Worm (Caenorhabditis elegans) whole organism, early embryonic: ENCODE results near the gene F13A2.5.

Experiments
- B0310.2 ChIP-seq: sonication (generic microtip); optimal IDR thresholded peaks from 2 replicates; lab custom pipeline; 2016; ENCODE audit warnings: mild to moderate bottlenecking, missing genetic modification characterization, missing compliant biosample characterization
- F13C5.2 ChIP-seq: sonication (generic microtip); optimal IDR thresholded peaks from 2 replicates; lab custom pipeline; 2017; ENCODE audit warnings: mild to moderate bottlenecking, missing genetic modification characterization, inconsistent platforms, missing compliant biosample characterization
- aly-1 ChIP-seq: sonication (generic microtip); optimal IDR thresholded peaks from 2 replicates; lab custom pipeline; 2016; ENCODE audit warnings: missing genetic modification characterization, missing compliant biosample characterization
- ama-1 ChIP-seq: fragments of 150-350 bp; optimal IDR thresholded peaks from 2 replicates; lab custom pipeline; 2014
- ceh-13 ChIP-seq: fragments of 200-800 bp; sonication (Bioruptor generic); optimal IDR thresholded peaks from 2 replicates; lab custom pipeline; 2018; ENCODE audit warnings: mild to moderate bottlenecking, missing genetic modification characterization, missing compliant biosample characterization
- ceh-36 ChIP-seq: sonication (generic microtip); optimal IDR thresholded peaks from 2 replicates; lab custom pipeline; 2016; ENCODE audit warnings: missing genetic modification characterization, inconsistent platforms, missing compliant biosample characterization
- ets-7 ChIP-seq: sonication (generic microtip); optimal IDR thresholded peaks from 2 replicates; lab custom pipeline; 2016; ENCODE audit warnings: missing genotype, missing genetic modification characterization, missing compliant biosample characterization
- flt-1 ChIP-seq: fragments of 200-800 bp; sonication (Bioruptor generic); IDR thresholded peaks from 2 replicates; pipeline ENCODE4 v1.3.6; 2022; ENCODE audit warnings: missing genetic modification characterization, missing compliant biosample characterization
- hmbx-1 ChIP-seq: sonication (generic microtip); optimal IDR thresholded peaks from 2 replicates; lab custom pipeline; 2016; ENCODE audit warnings: mild to moderate bottlenecking, missing genetic modification characterization, missing compliant biosample characterization
- hmg-4 ChIP-seq: fragments of 200-800 bp; sonication (Bioruptor generic); optimal IDR thresholded peaks from 2 replicates; lab custom pipeline; 2018; ENCODE audit warnings: mild to moderate bottlenecking, missing genetic modification characterization, missing compliant biosample characterization
- hnd-1 ChIP-seq: sonication (generic microtip); optimal IDR thresholded peaks from 2 replicates; lab custom pipeline; 2016; ENCODE audit warnings: missing genetic modification characterization, missing compliant biosample characterization
- pes-1 ChIP-seq: fragments of 200-800 bp; sonication (Bioruptor generic); IDR thresholded peaks from 2 replicates; pipeline ENCODE4 v1.3.6; 2022; ENCODE audit warnings: missing genetic modification reagents, missing genetic modification characterization, missing compliant biosample characterization
- scrt-1 ChIP-seq: fragments of 200-800 bp; sonication (Bioruptor generic); IDR thresholded peaks from 2 replicates; pipeline ENCODE4 v1.3.6; 2022; ENCODE audit warnings: missing genetic modification characterization, missing compliant biosample characterization
- sea-1 ChIP-seq: fragments of 200-800 bp; sonication (Bioruptor generic); conservative IDR thresholded peaks from 2 replicates; pipeline ENCODE4 v1.3.6; 2022; ENCODE audit warnings: missing genetic modification characterization, missing compliant biosample characterization
- tbx-11 ChIP-seq: fragments of 200-800 bp; sonication (Bioruptor generic); IDR thresholded peaks from 2 replicates; pipeline ENCODE4 v1.3.6; 2022; ENCODE audit warnings: missing genetic modification characterization, missing compliant biosample characterization
- tbx-37 ChIP-seq: fragments of 200-800 bp; sonication (Bioruptor generic); conservative IDR thresholded peaks from 2 replicates; pipeline ENCODE4 v1.3.6; 2022; ENCODE audit warnings: missing genetic modification reagents, missing genetic modification characterization, missing compliant biosample characterization
- tra-4 ChIP-seq: sonication (generic microtip); optimal IDR thresholded peaks from 2 replicates; lab custom pipeline; 2017; ENCODE audit warnings: missing genetic modification characterization, missing compliant biosample characterization

F13A2.5 gene

DNA sequence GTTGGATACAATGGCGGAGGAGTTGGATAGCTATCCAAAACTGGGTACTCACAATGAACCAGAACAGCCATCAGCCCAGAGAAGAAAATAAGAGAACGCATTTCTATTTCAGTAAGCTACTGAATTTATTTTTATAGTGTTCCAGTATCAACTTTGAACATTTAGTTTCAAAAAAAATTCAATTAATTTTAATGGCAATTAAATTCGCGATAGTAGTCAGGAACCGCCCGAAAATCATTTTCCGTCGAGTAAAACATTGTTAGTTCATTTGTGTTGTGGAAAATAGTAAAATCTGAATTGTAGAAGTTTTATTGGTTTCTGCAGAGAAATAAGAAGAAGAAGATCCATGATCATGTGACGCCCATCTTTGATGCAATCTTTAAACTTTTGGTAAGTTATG lies 16.4 kb upstream of the F13A2.5 start, which contains the start of gene Y47D7A.6:
Gene Y47D7A.6 (minus strand): TSS at position 101 of the 400 bp plus-strand sequence.
- no peak for TF ChIP-seq aly-1 (tag; lab: Kevin White, UChicago)
- no peak for TF ChIP-seq ama-1
- TF ChIP-seq ets-7 (tag; lab: Kevin White, UChicago) = no peak
- TF ChIP-seq hmbx-1 (tag; lab: Kevin White, UChicago) = no peak
- no peak for TF ChIP-seq F13C5.2 (tag; lab: Kevin White, UChicago)
- no peak for TF ChIP-seq flt-1
- no peak for TF ChIP-seq hnd-1 (tag; lab: Kevin White, UChicago)
- TF ChIP-seq hmg-4 (GFP tag; lab: Kevin White, UChicago) = no peak
- TF ChIP-seq pes-1 = no peak

DNA sequence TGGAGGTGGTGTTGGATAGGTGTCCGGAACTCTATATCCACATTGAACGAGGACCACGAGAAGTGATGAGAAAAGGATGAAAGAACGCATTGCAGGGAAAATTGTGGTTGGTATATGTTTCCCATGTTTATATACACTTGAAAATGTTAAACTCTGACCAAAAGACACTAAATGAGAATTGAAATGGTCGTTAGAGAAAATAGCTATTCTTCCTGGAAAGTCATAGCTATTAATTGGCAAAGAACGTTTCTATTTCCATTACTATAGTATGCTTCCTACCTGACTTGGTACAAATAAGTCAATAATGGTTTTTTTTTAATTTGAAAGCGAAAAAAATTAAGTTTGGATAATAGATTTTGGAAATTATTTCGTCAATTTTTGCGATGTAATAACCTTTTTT lies 14.9 kb upstream of the F13A2.5 start, which contains the start of gene Y47D7A.18:
Gene Y47D7A.18 (minus strand): TSS at position 101 of the 400 bp plus-strand sequence.
- TF ChIP-seq tbx-11 (GFP tag; lab: Robert Waterston, UW) (no peak), tra-4 (tag; lab: Kevin White, UChicago) (no peak), aly-1 (tag; lab: Kevin White, UChicago) (no peak), sea-1 (GFP tag; lab: Robert Waterston, UW) (no peak), B0310.2 (tag; lab: Kevin White, UChicago) (no peak)

DNA sequence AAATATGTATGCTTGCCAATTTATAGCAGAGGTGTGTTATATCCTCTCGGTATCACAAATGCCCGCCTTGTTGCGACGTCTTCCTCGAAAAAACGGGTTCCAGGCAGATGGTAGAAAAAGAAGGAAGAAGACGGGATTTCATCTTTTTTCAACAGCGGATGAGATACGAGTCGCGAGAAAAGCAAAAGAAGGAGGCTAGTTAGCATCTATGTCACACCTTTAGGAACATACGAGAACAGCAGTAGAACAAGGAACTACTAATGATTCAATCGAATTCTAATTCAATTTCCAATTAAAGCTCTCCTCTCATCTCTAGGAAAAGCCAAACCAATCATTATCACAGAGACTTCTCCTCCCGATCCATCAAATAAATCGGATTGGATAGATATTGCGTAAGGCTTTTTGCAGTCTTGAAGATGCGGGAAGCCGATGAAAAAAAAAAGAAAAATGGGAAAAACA lies 12.9 kb upstream of the F13A2.5 start, which contains the start of gene grl-5:
Gene grl-5 (minus strand): TSS at position 51 of the 459 bp plus-strand sequence.
- TF ChIP-seq ceh-36 (tag; lab: Kevin White, UChicago) = no peak
- TF ChIP-seq hmg-4 (GFP tag; lab: Kevin White, UChicago) = no peak
- TF ChIP-seq flt-1 = no peak
- TF ChIP-seq hmbx-1 (tag; lab: Kevin White, UChicago) = no peak
- TF ChIP-seq tra-4 (tag; lab: Kevin White, UChicago) = no peak
- TF ChIP-seq ets-7 (tag; lab: Kevin White, UChicago) = no peak
- no peak for TF ChIP-seq scrt-1 (GFP tag; lab: Robert Waterston, UW)
- no peak for TF ChIP-seq hnd-1 (tag; lab: Kevin White, UChicago)
- TF ChIP-seq tbx-11 (GFP tag; lab: Robert Waterston, UW) = no peak
- TF ChIP-seq ceh-13 (GFP tag; lab: Kevin White, UChicago) = no peak
- no peak for TF ChIP-seq aly-1 (tag; lab: Kevin White, UChicago)
- no peak for TF ChIP-seq sea-1 (GFP tag; lab: Robert Waterston, UW)
- no peak for TF ChIP-seq B0310.2 (tag; lab: Kevin White, UChicago)
- TF ChIP-seq tbx-37 (GFP tag; lab: Robert Waterston, UW) = no peak

DNA sequence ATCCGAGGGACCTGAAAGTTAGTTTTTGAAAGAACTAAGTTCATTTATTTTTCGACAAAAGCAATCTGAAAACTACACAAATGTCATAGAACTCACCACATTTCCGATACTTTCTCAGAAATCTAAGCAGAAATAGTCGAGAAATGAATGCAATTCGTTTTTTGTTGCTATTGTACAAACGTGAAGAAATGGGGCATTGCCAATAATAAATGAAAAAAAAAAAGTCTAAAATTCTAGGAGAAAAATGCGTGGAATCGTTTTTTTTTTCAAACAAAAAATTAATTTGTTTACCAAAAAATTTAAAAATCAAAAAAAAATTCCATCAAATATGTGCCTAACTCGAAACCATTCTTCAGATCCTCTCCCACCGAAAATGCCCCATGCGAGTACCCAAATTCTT lies 9.9 kb upstream of the F13A2.5 start, which contains the start of gene Y47D7A.17:
Gene Y47D7A.17 (minus strand): TSS at position 101 of the 400 bp plus-strand sequence.
- TF ChIP-seq scrt-1 (GFP tag; lab: Robert Waterston, UW) = no peak
- TF ChIP-seq hmbx-1 (tag; lab: Kevin White, UChicago) = no peak
- no peak for TF ChIP-seq ceh-13 (GFP tag; lab: Kevin White, UChicago)
- TF ChIP-seq pes-1 = no peak
- TF ChIP-seq hnd-1 (tag; lab: Kevin White, UChicago) = no peak
- TF ChIP-seq tra-4 (tag; lab: Kevin White, UChicago) = no peak
- no peak for TF ChIP-seq hmg-4 (GFP tag; lab: Kevin White, UChicago)
- TF ChIP-seq B0310.2 (tag; lab: Kevin White, UChicago) = no peak
- no peak for TF ChIP-seq ets-7 (tag; lab: Kevin White, UChicago)
- TF ChIP-seq aly-1 (tag; lab: Kevin White, UChicago) = no peak
- no peak for TF ChIP-seq tbx-37 (GFP tag; lab: Robert Waterston, UW)
- TF ChIP-seq ceh-36 (tag; lab: Kevin White, UChicago) = no peak
- no peak for TF ChIP-seq tbx-11 (GFP tag; lab: Robert Waterston, UW)
- TF ChIP-seq ama-1 = no peak
- TF ChIP-seq F13C5.2 (tag; lab: Kevin White, UChicago) = no peak
- no peak for TF ChIP-seq flt-1

DNA sequence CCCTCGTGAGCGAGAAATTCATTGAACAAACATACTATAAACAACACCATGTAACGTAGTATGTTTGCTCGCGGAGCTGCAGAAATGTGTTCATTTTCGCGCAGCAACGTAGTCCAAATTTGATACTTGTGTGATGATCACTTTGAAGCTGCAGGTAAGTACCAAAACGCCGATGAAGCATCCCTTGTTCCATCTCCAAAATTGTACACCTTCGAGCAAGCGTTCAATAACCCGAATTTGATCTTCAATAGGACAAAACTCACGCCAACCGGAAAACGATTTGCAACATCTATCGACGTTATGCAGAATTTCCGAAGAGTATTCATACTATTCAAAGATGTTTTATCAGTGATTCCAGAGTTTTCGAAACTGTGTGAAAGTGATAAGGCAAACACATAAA lies 8.9 kb upstream of the F13A2.5 start, which contains the start of gene Y47D7A.3:
Gene Y47D7A.3 (plus strand): TSS at position 301 of the 400 bp plus-strand sequence.
- no peak for TF ChIP-seq tra-4 (tag; lab: Kevin White, UChicago)

DNA sequence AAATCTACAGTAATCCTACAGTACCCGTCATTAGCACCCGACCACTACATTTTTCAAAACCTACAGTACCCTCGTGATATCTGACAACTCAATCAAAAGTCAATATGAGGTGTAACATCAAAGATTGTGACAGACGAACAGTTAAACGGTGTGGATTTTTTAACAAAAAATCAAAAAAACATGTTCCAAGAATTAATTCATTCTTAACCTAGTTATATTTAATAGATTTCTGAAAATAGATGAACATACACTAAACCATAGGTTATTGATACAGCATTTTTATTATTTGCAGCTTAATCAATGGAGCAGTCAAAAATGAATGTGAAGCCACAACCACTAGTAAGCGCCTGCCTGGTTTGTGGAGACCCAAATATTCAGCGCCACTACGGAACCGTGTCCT lies 5.8 kb upstream of the F13A2.5 start, which contains the start of gene nhr-118:
Gene nhr-118 (plus strand): TSS at position 301 of the 400 bp plus-strand sequence.
- no peak for TF ChIP-seq ceh-36 (tag; lab: Kevin White, UChicago)
- no peak for TF ChIP-seq ets-7 (tag; lab: Kevin White, UChicago)
- TF ChIP-seq aly-1 (tag; lab: Kevin White, UChicago) = no peak
- TF ChIP-seq F13C5.2 (tag; lab: Kevin White, UChicago) = no peak
- no peak for TF ChIP-seq tbx-11 (GFP tag; lab: Robert Waterston, UW)
- no peak for TF ChIP-seq sea-1 (GFP tag; lab: Robert Waterston, UW)
- no peak for TF ChIP-seq ceh-13 (GFP tag; lab: Kevin White, UChicago)
- TF ChIP-seq flt-1 = no peak
- no peak for TF ChIP-seq hnd-1 (tag; lab: Kevin White, UChicago)
- TF ChIP-seq hmbx-1 (tag; lab: Kevin White, UChicago) = no peak
- no peak for TF ChIP-seq scrt-1 (GFP tag; lab: Robert Waterston, UW)

DNA sequence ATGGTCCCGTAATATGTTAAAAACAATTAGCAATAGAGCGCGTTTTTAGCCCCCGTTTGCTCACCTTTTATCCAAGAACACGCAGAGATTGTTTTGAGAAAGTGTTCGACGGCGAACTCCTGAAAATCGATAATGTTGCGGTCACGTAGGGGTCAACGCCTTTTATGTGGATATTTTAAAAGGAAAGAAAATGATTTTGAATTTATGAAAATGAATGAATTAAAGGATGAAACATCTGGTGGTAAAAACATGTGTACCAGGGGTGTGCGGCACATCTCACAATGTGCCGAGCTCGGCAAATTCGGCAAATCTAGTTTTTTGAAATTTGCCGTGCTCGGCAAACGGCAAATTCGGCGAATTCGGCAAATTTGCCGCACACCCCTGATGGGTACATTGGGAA lies 1.6 kb downstream of the F13A2.5 start, which contains the start of gene F13A2.4:
Gene F13A2.4 (minus strand): TSS at position 101 of the 400 bp plus-strand sequence.
- TF ChIP-seq pes-1 (no peak), ceh-13 (GFP tag; lab: Kevin White, UChicago) (no peak), F13C5.2 (tag; lab: Kevin White, UChicago) (no peak), ama-1 (no peak), hmbx-1 (tag; lab: Kevin White, UChicago) (no peak), aly-1 (tag; lab: Kevin White, UChicago) (no peak), flt-1 (no peak), ets-7 (tag; lab: Kevin White, UChicago) (no peak), hmg-4 (GFP tag; lab: Kevin White, UChicago) (no peak), scrt-1 (GFP tag; lab: Robert Waterston, UW) (no peak), sea-1 (GFP tag; lab: Robert Waterston, UW) (no peak), tbx-11 (GFP tag; lab: Robert Waterston, UW) (no peak), B0310.2 (tag; lab: Kevin White, UChicago) (no peak), hnd-1 (tag; lab: Kevin White, UChicago) (no peak), tbx-37 (GFP tag; lab: Robert Waterston, UW) (no peak), ceh-36 (tag; lab: Kevin White, UChicago) (no peak), tra-4 (tag; lab: Kevin White, UChicago) (no peak)
